Worm (Caenorhabditis elegans): ENCODE results near the gene nlp-49.

nlp-49 gene

DNA sequence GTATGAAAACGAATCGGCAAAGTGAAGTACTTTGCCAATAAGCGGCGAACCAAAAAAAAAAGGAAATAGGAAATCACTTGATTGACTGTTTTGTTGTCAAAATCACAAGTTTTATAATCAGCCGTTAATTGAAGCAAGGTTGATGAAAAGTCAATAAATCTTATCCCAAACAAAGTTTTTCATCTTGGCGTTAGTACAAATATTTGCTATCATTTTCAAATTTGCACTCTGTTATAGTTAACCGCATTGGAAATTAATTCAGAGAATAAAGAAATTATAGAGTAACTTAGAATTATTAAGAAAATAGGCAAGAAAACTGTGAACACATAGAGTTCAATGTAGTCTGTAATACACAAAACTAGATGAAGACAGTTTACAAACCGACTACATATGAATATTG is 40.0 kb downstream of the nlp-49 start, which contains the start of gene acs-17:
acs-17 (minus strand) TSS at position 23 of the 400 bp plus-strand sequence.
- no peak for TF ChIP-seq tbx-8 (GFP tag; optimal IDR thresholded peaks at IDR 0.05)
- TF ChIP-seq nhr-2 (tag; optimal IDR thresholded peaks at IDR 0.05): no peak
- TF ChIP-seq lsy-2 (tag; optimal IDR thresholded peaks at IDR 0.05): no peak
- no peak for TF ChIP-seq bed-3 (GFP tag; optimal IDR thresholded peaks at IDR 0.05)
- no peak for TF ChIP-seq cnd-1 (tag; optimal IDR thresholded peaks at IDR 0.05)
- no peak for TF ChIP-seq ham-2 (GFP tag; optimal IDR thresholded peaks at IDR 0.05)
- TF ChIP-seq lin-32 (GFP tag; optimal IDR thresholded peaks at IDR 0.05): no peak
- no peak for TF ChIP-seq mls-2 (tag; optimal IDR thresholded peaks at IDR 0.05)

DNA sequence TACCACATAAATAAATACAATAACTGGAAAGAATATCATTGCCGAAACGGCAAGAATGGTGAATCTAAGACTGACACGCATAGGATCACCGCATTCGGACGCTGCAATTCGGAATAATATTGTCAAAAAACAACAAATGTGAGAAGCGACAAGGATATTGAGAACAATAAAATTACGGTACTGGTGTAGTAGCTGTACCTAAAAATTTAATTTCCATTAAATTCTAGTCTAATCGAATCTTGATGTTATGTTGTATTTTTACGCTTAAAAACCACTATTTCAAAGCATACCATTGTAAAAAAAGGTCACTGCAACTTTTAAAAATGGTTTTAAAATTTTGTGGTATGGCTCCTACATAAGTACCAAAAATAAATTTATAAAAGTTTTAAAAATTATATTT is 44.3 kb downstream of the nlp-49 start, which contains the start of gene mig-23:
mig-23 (minus strand) TSS at position 101 of the 400 bp plus-strand sequence.
- no peak for TF ChIP-seq M03D4.4 (tag; optimal IDR thresholded peaks at IDR 0.05)
- TF ChIP-seq lin-32 (GFP tag; optimal IDR thresholded peaks at IDR 0.05): no peak
- TF ChIP-seq sptf-1 (tag; optimal IDR thresholded peaks at IDR 0.05): no peak
- TF ChIP-seq elt-3 (tag; optimal IDR thresholded peaks at IDR 0.05): no peak
- TF ChIP-seq elt-1 (tag; optimal IDR thresholded peaks at IDR 0.05; ENCODE audit: borderline replicate concordance, insufficient read depth): no peak

- peak; percentile 80 for TF ChIP-seq pha-4 (tag; optimal IDR thresholded peaks at IDR 0.05)
- no peak for TF ChIP-seq unc-39 (tag; optimal IDR thresholded peaks at IDR 0.05)
- TF ChIP-seq hlh-1 (tag; optimal IDR thresholded peaks at IDR 0.05): peak; percentile 60
- peak; percentile 93 for TF ChIP-seq mep-1 (tag; optimal IDR thresholded peaks at IDR 0.05)
- TF ChIP-seq nhr-28 (tag; optimal IDR thresholded peaks at IDR 0.05): no peak
- TF ChIP-seq mls-2 (tag; optimal IDR thresholded peaks at IDR 0.05): peak; percentile 15
- no peak for TF ChIP-seq flh-1 (GFP tag; optimal IDR thresholded peaks at IDR 0.05)
- TF ChIP-seq lin-13 (tag; optimal IDR thresholded peaks at IDR 0.05): peak; percentile 56
- peak; percentile 50 for TF ChIP-seq unc-120 (tag; optimal IDR thresholded peaks at IDR 0.05; ENCODE audit: poor library complexity, severe bottlenecking)
- no peak for TF ChIP-seq drap-1 (GFP tag; optimal IDR thresholded peaks at IDR 0.05)
- TF ChIP-seq bed-3 (GFP tag; optimal IDR thresholded peaks at IDR 0.05): no peak
- peak; percentile 48 for TF ChIP-seq ces-1 (GFP tag; optimal IDR thresholded peaks at IDR 0.05)
- TF ChIP-seq nhr-237 (tag; optimal IDR thresholded peaks at IDR 0.05): peak; percentile 43
- no peak for TF ChIP-seq elt-3 (tag; optimal IDR thresholded peaks at IDR 0.05)
- TF ChIP-seq lsy-2 (tag; optimal IDR thresholded peaks at IDR 0.05): peak; percentile 71
- TF ChIP-seq ham-2 (GFP tag; optimal IDR thresholded peaks at IDR 0.05): no peak
These were observed 48.7 kb downstream of the nlp-49 start, which contains the start of the genes R07E4.5 and R07E4.3 for ce11 chrX:5953174-5953573. TSS of gene R07E4.5 (minus strand) at chrX:5953174. TSS of gene R07E4.3 (plus strand) at chrX:5953458.

Data from whole organism, mixed stage, embryonic.